Worm (Caenorhabditis elegans) whole organism, late embryonic: ENCODE data around the gene srj-20.
A peak's percentile ranks its signal among the peaks of the same experiment; 100 is the strongest.

Source experiments
- C08G9.2 ChIP-seq: sonication (generic microtip); optimal IDR thresholded peaks from 2 replicates; lab custom pipeline; 2016; ENCODE audit warnings: mild to moderate bottlenecking, missing genetic modification characterization, moderate library complexity, missing compliant biosample characterization
- F13H6.1 ChIP-seq: sonication (generic microtip); optimal IDR thresholded peaks from 2 replicates; lab custom pipeline; 2016; ENCODE audit warnings: missing genetic modification characterization, missing compliant biosample characterization
- K09A11.1 ChIP-seq: sonication (generic microtip); optimal IDR thresholded peaks from 2 replicates; lab custom pipeline; 2017; ENCODE audit warnings: antibody characterized with exemption, mild to moderate bottlenecking, missing genetic modification characterization, missing compliant biosample characterization; ENCODE audit not compliant: insufficient read depth
- T23F11.4 ChIP-seq: fragments of 200-800 bp; sonication (Bioruptor generic); optimal IDR thresholded peaks from 2 replicates; lab custom pipeline; 2018; ENCODE audit warnings: mild to moderate bottlenecking, missing genetic modification characterization, missing compliant biosample characterization
- Y22D7AL.16 ChIP-seq: sonication (generic microtip); optimal IDR thresholded peaks from 2 replicates; lab custom pipeline; 2016; ENCODE audit warnings: missing genetic modification characterization, missing compliant biosample characterization
- ahr-1 ChIP-seq: sonication (generic microtip); optimal IDR thresholded peaks from 2 replicates; lab custom pipeline; 2016; ENCODE audit warnings: missing genetic modification characterization, missing compliant biosample characterization
- ama-1 ChIP-seq: fragments of 150-350 bp; optimal IDR thresholded peaks from 2 replicates; lab custom pipeline; 2014
- ceh-14 ChIP-seq: sonication (generic microtip); optimal IDR thresholded peaks from 2 replicates; lab custom pipeline; 2016; ENCODE audit warnings: missing genotype, missing genetic modification characterization, missing compliant biosample characterization
- ceh-19 ChIP-seq: fragments of 200-800 bp; sonication (Bioruptor generic); optimal IDR thresholded peaks from 2 replicates; lab custom pipeline; 2018; ENCODE audit warnings: mild to moderate bottlenecking, missing genetic modification characterization, missing compliant biosample characterization
- ceh-22 ChIP-seq: sonication (generic microtip); optimal IDR thresholded peaks from 2 replicates; lab custom pipeline; 2017; ENCODE audit warnings: missing biosample characterization, missing genetic modification characterization
- ceh-24 ChIP-seq: sonication (generic microtip); optimal IDR thresholded peaks from 2 replicates; lab custom pipeline; 2016; ENCODE audit warnings: mild to moderate bottlenecking, missing genetic modification characterization, missing compliant biosample characterization
- ceh-30 ChIP-seq: fragments of 150-350 bp; optimal IDR thresholded peaks from 2 replicates; lab custom pipeline; 2014; ENCODE audit warnings: missing biosample characterization, missing genetic modification characterization
- ceh-31 ChIP-seq: sonication (generic microtip); optimal IDR thresholded peaks from 2 replicates; lab custom pipeline; 2016; ENCODE audit warnings: missing genetic modification characterization, missing compliant biosample characterization
- ceh-34 ChIP-seq: sonication (generic microtip); optimal IDR thresholded peaks from 2 replicates; lab custom pipeline; 2016; ENCODE audit warnings: mild to moderate bottlenecking, missing genetic modification characterization, missing compliant biosample characterization
- ceh-48 ChIP-seq: sonication (generic microtip); optimal IDR thresholded peaks from 2 replicates; lab custom pipeline; 2016; ENCODE audit warnings: missing genetic modification characterization, inconsistent platforms, missing compliant biosample characterization
- ceh-6 ChIP-seq: fragments of 200-800 bp; sonication (Bioruptor generic); optimal IDR thresholded peaks from 2 replicates; lab custom pipeline; 2018; ENCODE audit warnings: mild to moderate bottlenecking, missing genetic modification characterization, missing compliant biosample characterization
- che-1 ChIP-seq: sonication (generic microtip); optimal IDR thresholded peaks from 2 replicates; lab custom pipeline; 2016; ENCODE audit warnings: mild to moderate bottlenecking, missing genetic modification characterization, missing compliant biosample characterization
- dmd-4 ChIP-seq: sonication (generic microtip); optimal IDR thresholded peaks from 2 replicates; lab custom pipeline; 2016; ENCODE audit warnings: borderline replicate concordance, missing genetic modification characterization, missing compliant biosample characterization
- dve-1 ChIP-seq: sonication (generic microtip); optimal IDR thresholded peaks from 2 replicates; lab custom pipeline; 2017; ENCODE audit warnings: antibody characterized with exemption, mild to moderate bottlenecking, missing genetic modification characterization, missing compliant biosample characterization
- elt-2 ChIP-seq: sonication (generic microtip); optimal IDR thresholded peaks from 2 replicates; lab custom pipeline; 2016; ENCODE audit warnings: missing genetic modification reagents, missing genetic modification characterization, missing compliant biosample characterization
- ets-4 ChIP-seq: sonication (generic microtip); optimal IDR thresholded peaks from 2 replicates; lab custom pipeline; 2016; ENCODE audit warnings: missing genetic modification characterization, missing compliant biosample characterization
- eyg-1 ChIP-seq: sonication (generic microtip); optimal IDR thresholded peaks from 2 replicates; lab custom pipeline; 2016; ENCODE audit warnings: missing genotype, missing genetic modification characterization, missing compliant biosample characterization
- fax-1 ChIP-seq: sonication (generic microtip); optimal IDR thresholded peaks from 2 replicates; lab custom pipeline; 2016; ENCODE audit warnings: missing genotype, missing genetic modification characterization, missing compliant biosample characterization
- fkh-10 ChIP-seq: fragments of 150-350 bp; optimal IDR thresholded peaks from 2 replicates; lab custom pipeline; 2014; ENCODE audit warnings: missing biosample characterization, missing genetic modification reagents, missing genetic modification characterization
- hlh-13 ChIP-seq: fragments of 200-800 bp; sonication (Bioruptor generic); optimal IDR thresholded peaks from 2 replicates; lab custom pipeline; 2018; ENCODE audit warnings: mild to moderate bottlenecking, missing genetic modification characterization, missing compliant biosample characterization
- hlh-15 ChIP-seq: sonication (generic microtip); optimal IDR thresholded peaks from 2 replicates; lab custom pipeline; 2016; ENCODE audit warnings: missing genetic modification characterization, missing compliant biosample characterization
- hlh-30 ChIP-seq: sonication (generic microtip); optimal IDR thresholded peaks from 2 replicates; lab custom pipeline; 2017; ENCODE audit warnings: antibody characterized with exemption, missing genetic modification characterization, missing compliant biosample characterization; ENCODE audit not compliant: insufficient read depth
- hlh-6 ChIP-seq: sonication (generic microtip); optimal IDR thresholded peaks from 2 replicates; lab custom pipeline; 2016; ENCODE audit warnings: missing genotype, missing genetic modification characterization, missing compliant biosample characterization
- hlh-8 ChIP-seq: sonication (generic microtip); optimal IDR thresholded peaks from 2 replicates; lab custom pipeline; 2016; ENCODE audit warnings: missing genotype, missing genetic modification characterization, missing compliant biosample characterization
- lim-6 ChIP-seq: sonication (generic microtip); optimal IDR thresholded peaks from 2 replicates; lab custom pipeline; 2016; ENCODE audit warnings: missing genetic modification characterization, missing compliant biosample characterization
- lin-11 ChIP-seq: fragments of 200-800 bp; sonication (Bioruptor generic); optimal IDR thresholded peaks from 2 replicates; lab custom pipeline; 2018; ENCODE audit warnings: mild to moderate bottlenecking, missing genetic modification characterization, missing compliant biosample characterization
- nfya-1 ChIP-seq: sonication (generic microtip); optimal IDR thresholded peaks from 2 replicates; lab custom pipeline; 2017; ENCODE audit warnings: missing genetic modification characterization, mild to moderate bottlenecking, missing compliant biosample characterization, antibody characterized with exemption, moderate library complexity
- nhr-11 ChIP-seq: fragments of 150-350 bp; optimal IDR thresholded peaks from 2 replicates; lab custom pipeline; 2014; ENCODE audit warnings: missing biosample characterization, missing genetic modification characterization
- nhr-232 ChIP-seq: sonication (generic microtip); optimal IDR thresholded peaks from 2 replicates; lab custom pipeline; 2016; ENCODE audit warnings: missing genetic modification characterization, missing compliant biosample characterization
- npax-4 ChIP-seq: sonication (generic microtip); optimal IDR thresholded peaks from 2 replicates; lab custom pipeline; 2016; ENCODE audit warnings: missing genetic modification characterization, missing compliant biosample characterization
- odd-2 ChIP-seq: sonication (generic microtip); optimal IDR thresholded peaks from 2 replicates; lab custom pipeline; 2017; ENCODE audit warnings: antibody characterized with exemption, mild to moderate bottlenecking, missing genetic modification characterization, missing compliant biosample characterization
- pag-3 ChIP-seq: sonication (generic microtip); optimal IDR thresholded peaks from 2 replicates; lab custom pipeline; 2016; ENCODE audit warnings: missing compliant biosample characterization, missing genetic modification characterization, borderline replicate concordance
- pat-9 ChIP-seq: fragments of 200-800 bp; sonication (Bioruptor generic); optimal IDR thresholded peaks from 2 replicates; lab custom pipeline; 2018; ENCODE audit warnings: mild to moderate bottlenecking, missing genetic modification characterization, moderate library complexity, missing compliant biosample characterization
- pha-2 ChIP-seq: sonication (generic microtip); optimal IDR thresholded peaks from 2 replicates; lab custom pipeline; 2017; ENCODE audit warnings: mild to moderate bottlenecking, missing genetic modification characterization, missing compliant biosample characterization
- pha-4 ChIP-seq: fragments of 150-350 bp; optimal IDR thresholded peaks from 2 replicates; lab custom pipeline; 2018; ENCODE audit warnings: missing biosample characterization, missing genetic modification reagents, missing genetic modification characterization
- rnt-1 ChIP-seq: sonication (generic microtip); optimal IDR thresholded peaks from 2 replicates; lab custom pipeline; 2016; ENCODE audit warnings: missing genetic modification characterization, missing compliant biosample characterization
- sox-4 ChIP-seq: sonication (generic microtip); optimal IDR thresholded peaks from 2 replicates; lab custom pipeline; 2017; ENCODE audit warnings: mild to moderate bottlenecking, missing genetic modification characterization, inconsistent platforms, missing compliant biosample characterization
- syd-9 ChIP-seq: sonication (generic microtip); optimal IDR thresholded peaks from 2 replicates; lab custom pipeline; 2016; ENCODE audit warnings: mild to moderate bottlenecking, missing genetic modification characterization, moderate library complexity, missing compliant biosample characterization
- tbx-2 ChIP-seq: sonication (generic microtip); optimal IDR thresholded peaks from 2 replicates; lab custom pipeline; 2016; ENCODE audit warnings: missing genetic modification characterization, missing compliant biosample characterization
- tbx-7 ChIP-seq: sonication (generic microtip); optimal IDR thresholded peaks from 2 replicates; lab custom pipeline; 2016; ENCODE audit warnings: missing genotype, missing genetic modification characterization, missing compliant biosample characterization
- ttx-3 ChIP-seq: sonication (generic microtip); optimal IDR thresholded peaks from 2 replicates; lab custom pipeline; 2016; ENCODE audit warnings: missing genetic modification reagents, missing genetic modification characterization, missing compliant biosample characterization
- unc-3 ChIP-seq, 2 experiments: fragments of 200-800 bp in 1 of 2; sonication (Bioruptor generic) in 1 of 2; sonication (generic microtip) in 1 of 2; conservative IDR thresholded peaks in 1 of 2; optimal IDR thresholded peaks in 1 of 2; 2 replicates each; pipeline versions ENCODE4 v1.3.6 to Lab custom; 2016 to 2022; ENCODE audit warnings: missing compliant biosample characterization in 2 of 2, missing genetic modification characterization in 2 of 2, missing genetic modification reagents in 1 of 2
- unc-42 ChIP-seq: sonication (generic microtip); optimal IDR thresholded peaks from 2 replicates; lab custom pipeline; 2016; ENCODE audit warnings: missing genotype, missing genetic modification characterization, missing compliant biosample characterization
- unc-55 ChIP-seq: sonication (generic microtip); optimal IDR thresholded peaks from 2 replicates; lab custom pipeline; 2017; ENCODE audit warnings: missing biosample characterization, missing genetic modification reagents, missing genetic modification characterization
- zip-5 ChIP-seq: sonication (generic microtip); optimal IDR thresholded peaks from 2 replicates; lab custom pipeline; 2016; ENCODE audit warnings: missing genetic modification characterization, missing compliant biosample characterization
- ztf-16 ChIP-seq: sonication (generic microtip); optimal IDR thresholded peaks from 2 replicates; lab custom pipeline; 2017; ENCODE audit warnings: missing genetic modification characterization, missing compliant biosample characterization

The srj-20 gene

DNA sequence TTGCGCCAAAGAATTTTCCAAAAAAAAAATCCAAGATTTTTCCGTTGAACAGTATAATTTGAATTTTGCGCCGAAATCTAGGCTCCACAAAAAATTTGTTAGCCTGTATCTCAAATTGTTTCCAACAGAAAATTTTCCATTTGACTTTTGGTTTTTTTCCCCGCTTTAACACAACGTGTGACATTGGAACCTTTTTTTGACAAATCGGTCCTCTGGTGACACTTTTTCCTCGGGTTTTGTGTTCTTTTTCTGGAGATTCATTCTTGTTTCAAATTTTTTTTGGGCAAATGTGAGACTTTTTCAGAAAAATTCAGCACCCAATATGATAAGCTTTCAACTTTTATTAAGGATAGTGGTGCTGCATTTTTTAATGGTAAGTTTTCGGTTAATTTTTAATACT is 35.3 kb upstream of the srj-20 start, which contains the start of gene acr-17:
TSS of gene acr-17 (plus strand) at position 301 of the 400 bp plus-strand sequence.
- no peak for TF ChIP-seq ztf-16 (tag; lab: Kevin White, UChicago)
- no peak for TF ChIP-seq ceh-6 (GFP tag; lab: Kevin White, UChicago)
- no peak for TF ChIP-seq T23F11.4
- no peak for TF ChIP-seq dve-1
- no peak for TF ChIP-seq unc-42 (tag; lab: Kevin White, UChicago)
- no peak for TF ChIP-seq pha-2 (tag; lab: Kevin White, UChicago)
- no peak for TF ChIP-seq odd-2 (tag; lab: Kevin White, UChicago)

DNA sequence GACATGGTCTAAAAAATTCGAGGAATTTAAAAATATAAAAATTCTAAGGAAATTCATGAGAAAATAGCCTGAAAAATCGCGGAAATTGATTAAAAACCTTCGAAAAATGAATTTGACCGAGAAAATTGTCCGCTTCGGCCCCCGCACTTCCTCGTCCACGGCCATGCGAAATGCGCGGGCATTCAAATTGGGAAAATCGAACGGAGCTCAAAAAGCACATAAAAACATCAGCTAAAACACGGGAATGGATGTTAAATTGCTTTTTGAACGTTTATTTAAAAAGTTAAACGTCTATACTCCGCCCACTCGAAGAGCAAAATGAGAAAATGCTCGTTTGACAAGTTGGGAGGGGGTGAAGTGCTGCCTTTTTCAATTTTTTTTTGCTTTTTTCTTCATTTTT is 30.0 kb upstream of the srj-20 start, which contains the start of gene F53E10.6:
TSS of gene F53E10.6 (minus strand) at position 8 of the 400 bp plus-strand sequence.
- TF ChIP-seq sox-4 (tag; lab: Kevin White, UChicago) (no peak), syd-9 (tag; lab: Kevin White, UChicago) (no peak), ceh-34 (tag; lab: Kevin White, UChicago) (peak; percentile 28), npax-4 (tag; lab: Kevin White, UChicago) (peak; percentile 2), nhr-232 (tag; lab: Kevin White, UChicago) (no peak), elt-2 (tag; lab: Kevin White, UChicago) (peak; percentile 39), zip-5 (tag; lab: Kevin White, UChicago) (peak; percentile 63), ttx-3 (tag; lab: Kevin White, UChicago) (no peak), ceh-31 (tag; lab: Kevin White, UChicago) (peak; percentile 88), tbx-2 (tag; lab: Kevin White, UChicago) (peak; percentile 63), dmd-4 (tag; lab: Kevin White, UChicago) (no peak), ets-4 (peak; percentile 76), hlh-8 (peak; percentile 41), pat-9 (no peak), ahr-1 (no peak), F13H6.1 (no peak), hlh-13 (GFP tag; lab: Kevin White, UChicago) (no peak), lin-11 (tag; lab: Kevin White, UChicago) (no peak), che-1 (tag; lab: Kevin White, UChicago) (no peak), unc-55 (no peak), K09A11.1 (tag; lab: Kevin White, UChicago) (no peak), Y22D7AL.16 (tag; lab: Kevin White, UChicago) (no peak), hlh-6 (tag; lab: Kevin White, UChicago) (no peak), ceh-30 (tag; lab: Kevin White, UChicago) (no peak), rnt-1 (peak; percentile 4), nhr-11 (tag; lab: Kevin White, UChicago) (no peak), ceh-6 (GFP tag; lab: Kevin White, UChicago) (no peak), pha-4 (tag; lab: Kevin White, UChicago) (no peak), ceh-24 (tag; lab: Kevin White, UChicago) (no peak), nfya-1 (tag; lab: Kevin White, UChicago) (no peak), pha-2 (tag; lab: Kevin White, UChicago) (no peak), fkh-10 (no peak), hlh-30 (tag; lab: Kevin White, UChicago) (no peak), fax-1 (tag; lab: Kevin White, UChicago) (peak; percentile 22), lim-6 (tag; lab: Kevin White, UChicago) (no peak), ama-1 (lab: Kevin White, UChicago) (no peak), unc-3 (GFP tag; conservative IDR thresholded peaks at IDR 0.05; lab: Robert Waterston, UW) (no peak), unc-3 (tag; optimal IDR thresholded peaks at IDR 0.05; lab: Kevin White, UChicago) (no peak), eyg-1 (no peak), ztf-16 (tag; lab: Kevin White, UChicago) (no peak), hlh-15 (no peak), ceh-14 (tag; lab: Kevin White, UChicago) (no peak), pag-3 (tag; lab: Kevin White, UChicago) (no peak), ceh-48 (tag; lab: Kevin White, UChicago) (no peak), tbx-7 (tag; lab: Kevin White, UChicago) (peak; percentile 58), ceh-22 (tag; lab: Kevin White, UChicago) (no peak), odd-2 (tag; lab: Kevin White, UChicago) (no peak), ceh-19 (GFP tag; lab: Kevin White, UChicago) (no peak), C08G9.2 (tag; lab: Kevin White, UChicago) (peak; percentile 91)
